Worm (Caenorhabditis elegans) whole organism, midembryonic: ENCODE measurements around the gene unc-53.

Source experiments
- T22C8.4 ChIP-seq: fragments of 200-800 bp; sonication (Bioruptor generic); IDR thresholded peaks from 2 replicates; pipeline ENCODE4 v1.3.6; 2022; ENCODE audit warnings: missing genetic modification characterization, missing compliant biosample characterization
- cog-1 ChIP-seq: sonication (generic microtip); optimal IDR thresholded peaks from 2 replicates; lab custom pipeline; 2016; ENCODE audit warnings: missing genetic modification characterization, missing compliant biosample characterization
- flt-1 ChIP-seq: fragments of 200-800 bp; sonication (Bioruptor generic); IDR thresholded peaks from 2 replicates; pipeline ENCODE4 v1.3.6; 2022; ENCODE audit warnings: missing genetic modification characterization, missing compliant biosample characterization
- med-1 ChIP-seq: sonication (generic microtip); optimal IDR thresholded peaks from 2 replicates; lab custom pipeline; 2017; ENCODE audit warnings: missing genetic modification characterization, mild to moderate bottlenecking, missing compliant biosample characterization, antibody characterized with exemption, missing genetic modification reagents; ENCODE audit not compliant: insufficient read depth
- ref-1 ChIP-seq: fragments of 200-800 bp; sonication (Bioruptor generic); conservative IDR thresholded peaks from 2 replicates; pipeline ENCODE4 v1.3.6; 2022; ENCODE audit warnings: missing genetic modification reagents, missing genetic modification characterization, missing compliant biosample characterization
- ztf-23 ChIP-seq: fragments of 200-800 bp; sonication (Bioruptor generic); IDR thresholded peaks from 2 replicates; pipeline ENCODE4 v1.3.6; 2022; ENCODE audit warnings: missing genetic modification reagents, missing genetic modification characterization, missing compliant biosample characterization

DNA sequence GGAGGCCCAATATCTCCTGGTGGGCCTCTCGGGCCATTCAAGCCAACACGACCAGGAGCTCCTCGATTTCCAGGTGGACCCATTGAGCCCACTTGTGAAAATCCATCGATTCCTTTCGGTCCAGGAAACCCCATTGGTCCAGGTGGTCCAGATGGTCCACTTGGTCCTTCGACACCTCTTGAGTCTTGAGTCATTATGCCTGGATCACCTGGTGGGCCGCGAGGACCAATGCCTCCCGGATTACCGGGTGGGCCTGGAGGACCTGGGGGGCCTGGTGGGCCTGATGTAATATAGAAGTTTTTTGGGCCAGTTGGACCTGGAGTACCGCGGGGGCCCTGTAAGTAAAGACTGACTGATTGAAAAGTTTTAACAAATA, 45.1 kb downstream of the unc-53 start:
- TF ChIP-seq med-1 (GFP tag; lab: Kevin White, UChicago): no peak
- TF ChIP-seq cog-1 (tag; lab: Kevin White, UChicago): no peak
- no peak for TF ChIP-seq ztf-23 (GFP tag; lab: Robert Waterston, UW)
- TF ChIP-seq T22C8.4 (GFP tag; lab: Robert Waterston, UW): no peak
- no peak for TF ChIP-seq flt-1
- no peak for TF ChIP-seq ref-1 (GFP tag; lab: Robert Waterston, UW)
